Worm (Caenorhabditis elegans): ENCODE measurements around the gene ets-5.

ce11 chrX:5027923-5028592 is 56.3 kb downstream of the ets-5 start:
- TF ChIP-seq tab-1 (GFP tag; IDR thresholded peaks at IDR 0.05): no peak
- TF ChIP-seq cog-1 (tag; optimal IDR thresholded peaks at IDR 0.05): no peak
- TF ChIP-seq flt-1 (GFP tag; IDR thresholded peaks at IDR 0.05): no peak
- TF ChIP-seq ref-1 (GFP tag; conservative IDR thresholded peaks at IDR 0.05): no peak

Data from whole organism, midembryonic.